Fruit fly (Drosophila melanogaster): ENCODE data around the gene bor.

- TF ChIP-seq h (optimal IDR thresholded peaks at IDR 0.05) (no peak), psq (optimal IDR thresholded peaks at IDR 0.05) (no peak), Myc (optimal IDR thresholded peaks at IDR 0.05) (no peak), Sin3A (optimal IDR thresholded peaks at IDR 0.05) (no peak), ttk (optimal IDR thresholded peaks at IDR 0.05) (no peak)
Measured at dm6 chr3R:16248500-16249025, 15.4 kb downstream of the bor start.
